In genomic region chrX:13754498-13754897, ce11 we compare ENCODE assay signal across 4 worm cellular contexts.
TF ChIP-seq lines count a peak whose summit lies in the region.

No protein-coding gene starts in this region.

TF ChIP-seq in whole organism, L1 larva, 84 proteins besides CTCF, POLR2A, EP300 and RAD21 (continued from another document and continues in another):
- TF ChIP-seq elt-3 (tag; optimal IDR thresholded peaks at IDR 0.05; lab: Kevin White, UChicago) (peak in 2 of 6 experiments; percentile 17 to 29), isw-1 (GFP tag; IDR thresholded peaks at IDR 0.05; lab: Robert Waterston, UW) (no peak), mep-1 (tag; optimal IDR thresholded peaks at IDR 0.05; lab: Kevin White, UChicago) (peak; percentile 34), ces-1 (GFP tag; optimal IDR thresholded peaks at IDR 0.05; lab: Kevin White, UChicago) (no peak), nhr-47 (tag; optimal IDR thresholded peaks at IDR 0.05; lab: Kevin White, UChicago) (peak; percentile 52), lin-39 (tag; optimal IDR thresholded peaks at IDR 0.05; lab: Kevin White, UChicago) (no peak), fkh-10 (GFP tag; optimal IDR thresholded peaks at IDR 0.05; lab: Kevin White, UChicago) (no peak), Y116A8C.19 (tag; optimal IDR thresholded peaks at IDR 0.05; lab: Kevin White, UChicago; ENCODE audit: borderline replicate concordance) (no peak), mef-2 (tag; optimal IDR thresholded peaks at IDR 0.05; lab: Kevin White, UChicago) (no peak), ceh-90 (tag; optimal IDR thresholded peaks at IDR 0.05; lab: Kevin White, UChicago) (no peak), lir-3 (tag; optimal IDR thresholded peaks at IDR 0.05; lab: Kevin White, UChicago; ENCODE audit: poor library complexity) (no peak), zag-1 (tag; optimal IDR thresholded peaks at IDR 0.05; lab: Kevin White, UChicago) (no peak), ama-1 (optimal IDR thresholded peaks at IDR 0.05; lab: Kevin White, UChicago) (no peak), hpl-2 (GFP tag; optimal IDR thresholded peaks at IDR 0.05; lab: Kevin White, UChicago) (no peak), C16A3.4 (tag; optimal IDR thresholded peaks at IDR 0.05; lab: Kevin White, UChicago) (no peak), xbp-1 (tag; optimal IDR thresholded peaks at IDR 0.05; lab: Kevin White, UChicago) (peak; percentile 37), sup-37 (GFP tag; optimal IDR thresholded peaks at IDR 0.05; lab: Kevin White, UChicago) (no peak), lin-35 (GFP tag; optimal IDR thresholded peaks at IDR 0.05; lab: Kevin White, UChicago) (peak in 1 of 2 experiments; percentile 54), fos-1 (tag; optimal IDR thresholded peaks at IDR 0.05; lab: Kevin White, UChicago) (no peak), elt-2 (tag; optimal IDR thresholded peaks at IDR 0.05; lab: Kevin White, UChicago) (no peak), C34B4.2 (tag; optimal IDR thresholded peaks at IDR 0.05; lab: Kevin White, UChicago) (no peak), aha-1 (tag; optimal IDR thresholded peaks at IDR 0.05; lab: Kevin White, UChicago) (no peak), ceh-82 (tag; optimal IDR thresholded peaks at IDR 0.05; lab: Kevin White, UChicago) (peak in 2 of 3 experiments; percentile 17 to 27), unc-98 (GFP tag; IDR thresholded peaks at IDR 0.05; lab: Robert Waterston, UW) (no peak), nhr-90 (tag; optimal IDR thresholded peaks at IDR 0.05; lab: Kevin White, UChicago; ENCODE audit: poor library complexity) (peak; percentile 20), lin-15B (tag; optimal IDR thresholded peaks at IDR 0.05; lab: Kevin White, UChicago) (no peak), hlh-4 (tag; optimal IDR thresholded peaks at IDR 0.05; lab: Kevin White, UChicago) (no peak), irx-1 (tag; optimal IDR thresholded peaks at IDR 0.05; lab: Kevin White, UChicago) (no peak), lin-13 (GFP tag; optimal IDR thresholded peaks at IDR 0.05; lab: Kevin White, UChicago) (peak; percentile 18), egl-27 (tag; optimal IDR thresholded peaks at IDR 0.05; lab: Kevin White, UChicago) (no peak), ets-5 (GFP tag; IDR thresholded peaks at IDR 0.05; lab: Robert Waterston, UW) (no peak), nhr-20 (tag; optimal IDR thresholded peaks at IDR 0.05; lab: Kevin White, UChicago) (peak; percentile 66), unc-30 (tag; optimal IDR thresholded peaks at IDR 0.05; lab: Kevin White, UChicago) (no peak)

TF ChIP-seq in whole organism, L2 larva, 48 proteins besides CTCF, POLR2A, EP300 and RAD21 (continued from another document):
- peak; percentile 34 for TF ChIP-seq crh-2 (tag; optimal IDR thresholded peaks at IDR 0.05; lab: Kevin White, UChicago)

TF ChIP-seq in whole organism, L3 larva, 47 proteins besides CTCF, POLR2A, EP300 and RAD21 (continued from another document):
- TF ChIP-seq nhr-43 (tag; optimal IDR thresholded peaks at IDR 0.05; lab: Kevin White, UChicago; ENCODE audit: poor library complexity, severe bottlenecking) (peak; percentile 17), nhr-25 (tag; optimal IDR thresholded peaks at IDR 0.05; lab: Kevin White, UChicago) (peak; percentile 1)

TF ChIP-seq in whole organism, L4 larva, 104 proteins besides CTCF, POLR2A, EP300 and RAD21 (continued from another document):
- TF ChIP-seq D1046.2 (GFP tag; IDR thresholded peaks at IDR 0.05; lab: Robert Waterston, UW) (no peak), hmg-1.1 (GFP tag; IDR thresholded peaks at IDR 0.05; lab: Robert Waterston, UW) (0 out of 2 replicates have a peak, but pooled peaks have one; percentile 28), ztf-11 (tag; optimal IDR thresholded peaks at IDR 0.05; lab: Kevin White, UChicago) (no peak), mxl-3 (GFP tag; optimal IDR thresholded peaks at IDR 0.05; lab: Kevin White, UChicago) (peak; percentile 29), mdl-1 (tag; optimal IDR thresholded peaks at IDR 0.05; lab: Kevin White, UChicago) (peak in 1 of 2 experiments; percentile 62), cey-2 (tag; optimal IDR thresholded peaks at IDR 0.05; lab: Kevin White, UChicago; ENCODE audit: borderline replicate concordance, insufficient read depth) (no peak), dve-1 (tag; optimal IDR thresholded peaks at IDR 0.05; lab: Kevin White, UChicago; ENCODE audit: insufficient read depth) (no peak), pha-4 (GFP tag; IDR thresholded peaks at IDR 0.05; lab: Robert Waterston, UW) (no peak), pha-4 (tag; optimal IDR thresholded peaks at IDR 0.05; lab: Kevin White, UChicago) (no peak), ceh-32 (tag; optimal IDR thresholded peaks at IDR 0.05; lab: Kevin White, UChicago; ENCODE audit: poor library complexity) (no peak), nhr-11 (tag; optimal IDR thresholded peaks at IDR 0.05; lab: Kevin White, UChicago) (peak; percentile 40), lsy-2 (tag; optimal IDR thresholded peaks at IDR 0.05; lab: Kevin White, UChicago) (peak in 1 of 2 experiments; percentile 32), duxl-1 (tag; optimal IDR thresholded peaks at IDR 0.05; lab: Kevin White, UChicago; ENCODE audit: poor library complexity) (no peak), F44E2.7 (GFP tag; IDR thresholded peaks at IDR 0.05; lab: Robert Waterston, UW) (no peak), Y75B8A.6 (GFP tag; IDR thresholded peaks at IDR 0.05; lab: Robert Waterston, UW) (no peak), dmd-9 (GFP tag; IDR thresholded peaks at IDR 0.05; lab: Robert Waterston, UW) (no peak), Y105C5A.15 (GFP tag; IDR thresholded peaks at IDR 0.05; lab: Robert Waterston, UW) (no peak), R02D3.7 (tag; optimal IDR thresholded peaks at IDR 0.05; lab: Kevin White, UChicago) (no peak), egl-27 (tag; optimal IDR thresholded peaks at IDR 0.05; lab: Kevin White, UChicago) (no peak), nhr-28 (tag; optimal IDR thresholded peaks at IDR 0.05; lab: Kevin White, UChicago) (peak; percentile 74), F49E8.2 (tag; optimal IDR thresholded peaks at IDR 0.05; lab: Kevin White, UChicago; ENCODE audit: borderline replicate concordance) (no peak), dmd-6 (GFP tag; IDR thresholded peaks at IDR 0.05; lab: Robert Waterston, UW) (peak; percentile 27; the same call in 1 of the 2 replicates), gei-8 (GFP tag; optimal IDR thresholded peaks at IDR 0.05; lab: Kevin White, UChicago) (no peak), madf-5 (GFP tag; IDR thresholded peaks at IDR 0.05; lab: Robert Waterston, UW) (no peak), sdz-12 (GFP tag; optimal IDR thresholded peaks at IDR 0.05; lab: Kevin White, UChicago) (no peak), ceh-44 (GFP tag; IDR thresholded peaks at IDR 0.05; lab: Robert Waterston, UW) (no peak), arid-1 (GFP tag; conservative IDR thresholded peaks at IDR 0.05; lab: Robert Waterston, UW) (no peak), aly-2 (tag; optimal IDR thresholded peaks at IDR 0.05; lab: Kevin White, UChicago) (no peak), spr-1 (tag; optimal IDR thresholded peaks at IDR 0.05; lab: Kevin White, UChicago) (no peak), nhr-237 (tag; optimal IDR thresholded peaks at IDR 0.05; lab: Kevin White, UChicago) (no peak), dmd-8 (GFP tag; IDR thresholded peaks at IDR 0.05; lab: Robert Waterston, UW) (no peak), ceh-62 (tag; optimal IDR thresholded peaks at IDR 0.05; lab: Kevin White, UChicago) (no peak), mep-1 (tag; optimal IDR thresholded peaks at IDR 0.05; lab: Kevin White, UChicago) (peak; percentile 49), unc-39 (tag; optimal IDR thresholded peaks at IDR 0.05; lab: Kevin White, UChicago) (no peak), mxl-2 (GFP tag; conservative IDR thresholded peaks at IDR 0.05; lab: Robert Waterston, UW) (no peak), F10B5.3 (tag; optimal IDR thresholded peaks at IDR 0.05; lab: Kevin White, UChicago) (no peak), lim-7 (GFP tag; IDR thresholded peaks at IDR 0.05; lab: Robert Waterston, UW) (no peak), ces-1 (GFP tag; optimal IDR thresholded peaks at IDR 0.05; lab: Kevin White, UChicago) (no peak), lin-15B (tag; optimal IDR thresholded peaks at IDR 0.05; lab: Kevin White, UChicago) (no peak), F37D6.2 (tag; optimal IDR thresholded peaks at IDR 0.05; lab: Kevin White, UChicago) (no peak), mdt-29 (GFP tag; IDR thresholded peaks at IDR 0.05; lab: Robert Waterston, UW) (no peak), daf-16 (GFP tag; optimal IDR thresholded peaks at IDR 0.05; lab: Kevin White, UChicago) (peak in 1 of 2 experiments; percentile 61), daf-16 (tag; optimal IDR thresholded peaks at IDR 0.05; lab: Kevin White, UChicago) (no peak), nhr-41 (GFP tag; IDR thresholded peaks at IDR 0.05; lab: Robert Waterston, UW) (no peak)
